Worm (Caenorhabditis elegans): ENCODE data around the gene clec-59.

DNA sequence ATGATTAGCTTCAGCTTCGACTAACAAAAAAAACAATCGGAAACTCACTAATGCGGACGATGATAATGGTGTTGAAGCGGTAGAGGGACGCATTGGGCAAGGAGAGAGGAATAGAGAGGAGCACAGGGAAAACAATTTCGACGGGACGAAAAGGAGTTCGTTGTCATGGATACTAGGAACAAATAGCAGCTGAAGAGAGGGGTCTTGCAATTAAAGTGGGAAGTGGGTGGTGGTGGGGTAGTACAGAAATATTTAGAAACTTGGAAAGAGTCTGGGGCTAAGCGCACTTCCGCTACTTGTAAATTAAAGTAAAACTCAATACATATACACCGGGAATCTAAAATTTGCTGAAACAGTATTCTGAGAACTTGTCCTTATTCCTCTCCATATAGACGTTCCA is 30.5 kb upstream of the clec-59 start, which contains the start of gene F59B10.2:
- TF ChIP-seq lsy-2 (tag; optimal IDR thresholded peaks at IDR 0.05): no peak
- TF ChIP-seq snpc-4 (tag; optimal IDR thresholded peaks at IDR 0.05): no peak
- no peak for TF ChIP-seq ces-1 (GFP tag; optimal IDR thresholded peaks at IDR 0.05)
- TF ChIP-seq ztf-11 (tag; optimal IDR thresholded peaks at IDR 0.05): no peak
- no peak for TF ChIP-seq unc-62 (GFP tag; optimal IDR thresholded peaks at IDR 0.05)
- TF ChIP-seq unc-120 (tag; optimal IDR thresholded peaks at IDR 0.05; ENCODE audit: poor library complexity, severe bottlenecking): no peak
- no peak for TF ChIP-seq hlh-1 (tag; optimal IDR thresholded peaks at IDR 0.05)
- no peak for TF ChIP-seq nhr-28 (tag; optimal IDR thresholded peaks at IDR 0.05)
- TF ChIP-seq nhr-2 (tag; optimal IDR thresholded peaks at IDR 0.05): no peak
- TF ChIP-seq nhr-12 (tag; optimal IDR thresholded peaks at IDR 0.05): no peak

All from whole organism, mixed stage, embryonic.